Worm (Caenorhabditis elegans) whole organism, late embryonic: Measurements from ENCODE around the gene Y43F8B.12.
A peak's percentile ranks its signal among the peaks of the same experiment; 100 is the strongest.

Source experiments
- F13H6.1 ChIP-seq: sonication (generic microtip); optimal IDR thresholded peaks from 2 replicates; lab custom pipeline; 2016; ENCODE audit warnings: missing genetic modification characterization, missing compliant biosample characterization
- K09A11.1 ChIP-seq: sonication (generic microtip); optimal IDR thresholded peaks from 2 replicates; lab custom pipeline; 2017; ENCODE audit warnings: antibody characterized with exemption, mild to moderate bottlenecking, missing genetic modification characterization, missing compliant biosample characterization; ENCODE audit not compliant: insufficient read depth
- T23F11.4 ChIP-seq: fragments of 200-800 bp; sonication (Bioruptor generic); optimal IDR thresholded peaks from 2 replicates; lab custom pipeline; 2018; ENCODE audit warnings: mild to moderate bottlenecking, missing genetic modification characterization, missing compliant biosample characterization
- Y22D7AL.16 ChIP-seq: sonication (generic microtip); optimal IDR thresholded peaks from 2 replicates; lab custom pipeline; 2016; ENCODE audit warnings: missing genetic modification characterization, missing compliant biosample characterization
- ahr-1 ChIP-seq: sonication (generic microtip); optimal IDR thresholded peaks from 2 replicates; lab custom pipeline; 2016; ENCODE audit warnings: missing genetic modification characterization, missing compliant biosample characterization
- ceh-18 ChIP-seq: sonication (generic microtip); optimal IDR thresholded peaks from 2 replicates; lab custom pipeline; 2016; ENCODE audit warnings: missing genetic modification characterization, missing compliant biosample characterization
- ceh-19 ChIP-seq: fragments of 200-800 bp; sonication (Bioruptor generic); optimal IDR thresholded peaks from 2 replicates; lab custom pipeline; 2018; ENCODE audit warnings: mild to moderate bottlenecking, missing genetic modification characterization, missing compliant biosample characterization
- ceh-30 ChIP-seq: fragments of 150-350 bp; optimal IDR thresholded peaks from 2 replicates; lab custom pipeline; 2014; ENCODE audit warnings: missing biosample characterization, missing genetic modification characterization
- ceh-31 ChIP-seq: sonication (generic microtip); optimal IDR thresholded peaks from 2 replicates; lab custom pipeline; 2016; ENCODE audit warnings: missing genetic modification characterization, missing compliant biosample characterization
- ceh-45 ChIP-seq: fragments of 200-800 bp; sonication (Bioruptor generic); IDR thresholded peaks from 2 replicates; pipeline ENCODE4 v1.3.6; 2022; ENCODE audit warnings: missing genetic modification reagents, missing genetic modification characterization, missing compliant biosample characterization
- ceh-6 ChIP-seq: fragments of 200-800 bp; sonication (Bioruptor generic); optimal IDR thresholded peaks from 2 replicates; lab custom pipeline; 2018; ENCODE audit warnings: mild to moderate bottlenecking, missing genetic modification characterization, missing compliant biosample characterization
- ceh-9 ChIP-seq: sonication (generic microtip); optimal IDR thresholded peaks from 2 replicates; lab custom pipeline; 2016; ENCODE audit warnings: mild to moderate bottlenecking, missing genetic modification characterization, inconsistent platforms, missing compliant biosample characterization
- che-1 ChIP-seq: sonication (generic microtip); optimal IDR thresholded peaks from 2 replicates; lab custom pipeline; 2016; ENCODE audit warnings: mild to moderate bottlenecking, missing genetic modification characterization, missing compliant biosample characterization
- dmd-4 ChIP-seq: sonication (generic microtip); optimal IDR thresholded peaks from 2 replicates; lab custom pipeline; 2016; ENCODE audit warnings: borderline replicate concordance, missing genetic modification characterization, missing compliant biosample characterization
- dve-1 ChIP-seq: sonication (generic microtip); optimal IDR thresholded peaks from 2 replicates; lab custom pipeline; 2017; ENCODE audit warnings: antibody characterized with exemption, mild to moderate bottlenecking, missing genetic modification characterization, missing compliant biosample characterization
- fax-1 ChIP-seq: sonication (generic microtip); optimal IDR thresholded peaks from 2 replicates; lab custom pipeline; 2016; ENCODE audit warnings: missing genotype, missing genetic modification characterization, missing compliant biosample characterization
- fkh-6 ChIP-seq: sonication (generic microtip); optimal IDR thresholded peaks from 2 replicates; lab custom pipeline; 2016; ENCODE audit warnings: missing genetic modification characterization, missing compliant biosample characterization
- hlh-13 ChIP-seq: fragments of 200-800 bp; sonication (Bioruptor generic); optimal IDR thresholded peaks from 2 replicates; lab custom pipeline; 2018; ENCODE audit warnings: mild to moderate bottlenecking, missing genetic modification characterization, missing compliant biosample characterization
- hlh-15 ChIP-seq: sonication (generic microtip); optimal IDR thresholded peaks from 2 replicates; lab custom pipeline; 2016; ENCODE audit warnings: missing genetic modification characterization, missing compliant biosample characterization
- hlh-8 ChIP-seq: sonication (generic microtip); optimal IDR thresholded peaks from 2 replicates; lab custom pipeline; 2016; ENCODE audit warnings: missing genotype, missing genetic modification characterization, missing compliant biosample characterization
- lim-6 ChIP-seq: sonication (generic microtip); optimal IDR thresholded peaks from 2 replicates; lab custom pipeline; 2016; ENCODE audit warnings: missing genetic modification characterization, missing compliant biosample characterization
- madf-2 ChIP-seq: sonication (generic microtip); optimal IDR thresholded peaks from 2 replicates; lab custom pipeline; 2017; ENCODE audit warnings: missing genetic modification characterization, missing compliant biosample characterization
- mec-3 ChIP-seq: sonication (generic microtip); optimal IDR thresholded peaks from 2 replicates; lab custom pipeline; 2016; ENCODE audit warnings: borderline replicate concordance, missing genetic modification characterization, missing compliant biosample characterization
- nfya-1 ChIP-seq: sonication (generic microtip); optimal IDR thresholded peaks from 2 replicates; lab custom pipeline; 2017; ENCODE audit warnings: missing genetic modification characterization, mild to moderate bottlenecking, missing compliant biosample characterization, antibody characterized with exemption, moderate library complexity
- nhr-11 ChIP-seq: fragments of 150-350 bp; optimal IDR thresholded peaks from 2 replicates; lab custom pipeline; 2014; ENCODE audit warnings: missing biosample characterization, missing genetic modification characterization
- nhr-232 ChIP-seq: sonication (generic microtip); optimal IDR thresholded peaks from 2 replicates; lab custom pipeline; 2016; ENCODE audit warnings: missing genetic modification characterization, missing compliant biosample characterization
- npax-4 ChIP-seq: sonication (generic microtip); optimal IDR thresholded peaks from 2 replicates; lab custom pipeline; 2016; ENCODE audit warnings: missing genetic modification characterization, missing compliant biosample characterization
- pat-9 ChIP-seq: fragments of 200-800 bp; sonication (Bioruptor generic); optimal IDR thresholded peaks from 2 replicates; lab custom pipeline; 2018; ENCODE audit warnings: mild to moderate bottlenecking, missing genetic modification characterization, moderate library complexity, missing compliant biosample characterization
- pha-2 ChIP-seq: sonication (generic microtip); optimal IDR thresholded peaks from 2 replicates; lab custom pipeline; 2017; ENCODE audit warnings: mild to moderate bottlenecking, missing genetic modification characterization, missing compliant biosample characterization
- pqm-1 ChIP-seq: sonication (generic microtip); optimal IDR thresholded peaks from 2 replicates; lab custom pipeline; 2016; ENCODE audit warnings: missing genetic modification characterization, missing compliant biosample characterization
- pros-1 ChIP-seq: fragments of 150-350 bp; optimal IDR thresholded peaks from 2 replicates; lab custom pipeline; 2014; ENCODE audit warnings: missing biosample characterization, missing genetic modification reagents, missing genetic modification characterization
- ref-2 ChIP-seq: sonication (generic microtip); optimal IDR thresholded peaks from 2 replicates; lab custom pipeline; 2016; ENCODE audit warnings: missing genetic modification characterization, missing compliant biosample characterization
- sox-2 ChIP-seq: fragments of 200-800 bp; sonication (Bioruptor generic); IDR thresholded peaks from 2 replicates; pipeline ENCODE4 v1.3.6; 2022; ENCODE audit warnings: missing genetic modification reagents, missing genetic modification characterization, missing compliant biosample characterization
- syd-9 ChIP-seq: sonication (generic microtip); optimal IDR thresholded peaks from 2 replicates; lab custom pipeline; 2016; ENCODE audit warnings: mild to moderate bottlenecking, missing genetic modification characterization, moderate library complexity, missing compliant biosample characterization
- tbx-2 ChIP-seq: sonication (generic microtip); optimal IDR thresholded peaks from 2 replicates; lab custom pipeline; 2016; ENCODE audit warnings: missing genetic modification characterization, missing compliant biosample characterization
- ttx-3 ChIP-seq: sonication (generic microtip); optimal IDR thresholded peaks from 2 replicates; lab custom pipeline; 2016; ENCODE audit warnings: missing genetic modification reagents, missing genetic modification characterization, missing compliant biosample characterization
- unc-3 ChIP-seq, 2 experiments: fragments of 200-800 bp in 1 of 2; sonication (Bioruptor generic) in 1 of 2; sonication (generic microtip) in 1 of 2; conservative IDR thresholded peaks in 1 of 2; optimal IDR thresholded peaks in 1 of 2; 2 replicates each; pipeline versions ENCODE4 v1.3.6 to Lab custom; 2016 to 2022; ENCODE audit warnings: missing compliant biosample characterization in 2 of 2, missing genetic modification characterization in 2 of 2, missing genetic modification reagents in 1 of 2
- ztf-16 ChIP-seq: sonication (generic microtip); optimal IDR thresholded peaks from 2 replicates; lab custom pipeline; 2017; ENCODE audit warnings: missing genetic modification characterization, missing compliant biosample characterization

The Y43F8B.12 gene

ce11 chrV:19512260-19512947 lies 44.2 kb downstream of the Y43F8B.12 start, which contains the start of gene Y43F8B.19:
TSS of gene Y43F8B.19 (minus strand) at chrV:19512310.
- TF ChIP-seq hlh-13 (GFP tag; lab: Kevin White, UChicago) (no peak), F13H6.1 (tag; lab: Kevin White, UChicago) (no peak), ceh-45 (GFP tag; lab: Robert Waterston, UW) (no peak), ref-2 (tag; lab: Kevin White, UChicago) (no peak), ceh-18 (tag; lab: Kevin White, UChicago) (no peak), lim-6 (tag; lab: Kevin White, UChicago) (no peak), dmd-4 (tag; lab: Kevin White, UChicago) (no peak), T23F11.4 (no peak), ahr-1 (no peak), pat-9 (tag; lab: Kevin White, UChicago) (no peak), pros-1 (no peak), K09A11.1 (no peak)

ce11 chrV:19513552-19513951 lies 45.4 kb downstream of the Y43F8B.12 start, which contains the start of gene phy-4:
TSS of gene phy-4 (minus strand) at chrV:19513652.
- TF ChIP-seq nhr-232 (tag; lab: Kevin White, UChicago) = no peak
- TF ChIP-seq sox-2 (GFP tag; lab: Robert Waterston, UW) = no peak
- no peak for TF ChIP-seq fax-1 (tag; lab: Kevin White, UChicago)
- TF ChIP-seq ttx-3 (tag; lab: Kevin White, UChicago) = no peak
- no peak for TF ChIP-seq madf-2 (tag; lab: Kevin White, UChicago)
- TF ChIP-seq che-1 (tag; lab: Kevin White, UChicago) = no peak
- no peak for TF ChIP-seq ceh-30 (tag; lab: Kevin White, UChicago)
- TF ChIP-seq dve-1 = no peak
- no peak for TF ChIP-seq hlh-13 (GFP tag; lab: Kevin White, UChicago)
- TF ChIP-seq ztf-16 (tag; lab: Kevin White, UChicago) = no peak
- TF ChIP-seq mec-3 (tag; lab: Kevin White, UChicago) = no peak
- no peak for TF ChIP-seq npax-4 (tag; lab: Kevin White, UChicago)
- no peak for TF ChIP-seq hlh-15 (tag; lab: Kevin White, UChicago)
- TF ChIP-seq unc-3 (GFP tag; conservative IDR thresholded peaks at IDR 0.05; lab: Robert Waterston, UW) = no peak
- TF ChIP-seq unc-3 (tag; optimal IDR thresholded peaks at IDR 0.05; lab: Kevin White, UChicago) = no peak
- no peak for TF ChIP-seq tbx-2 (tag; lab: Kevin White, UChicago)
- no peak for TF ChIP-seq nfya-1 (tag; lab: Kevin White, UChicago)
- TF ChIP-seq dmd-4 (tag; lab: Kevin White, UChicago) = no peak
- no peak for TF ChIP-seq Y22D7AL.16 (tag; lab: Kevin White, UChicago)
- TF ChIP-seq fkh-6 (tag; lab: Kevin White, UChicago) = no peak

ce11 chrV:19517611-19518360 lies 49.6 kb downstream of the Y43F8B.12 start:
- TF ChIP-seq T23F11.4 = peak; percentile 36
- TF ChIP-seq dve-1 = peak; percentile 61

ce11 chrV:19518468-19519168 lies 50.4 kb downstream of the Y43F8B.12 start:
- TF ChIP-seq syd-9 (tag; lab: Kevin White, UChicago) = no peak
- TF ChIP-seq pqm-1 (tag; lab: Kevin White, UChicago) = no peak
- no peak for TF ChIP-seq pat-9 (tag; lab: Kevin White, UChicago)
- TF ChIP-seq tbx-2 (tag; lab: Kevin White, UChicago) = no peak
- no peak for TF ChIP-seq unc-3 (GFP tag; conservative IDR thresholded peaks at IDR 0.05; lab: Robert Waterston, UW)
- TF ChIP-seq unc-3 (tag; optimal IDR thresholded peaks at IDR 0.05; lab: Kevin White, UChicago) = no peak
- no peak for TF ChIP-seq ceh-9 (tag; lab: Kevin White, UChicago)
- no peak for TF ChIP-seq madf-2 (tag; lab: Kevin White, UChicago)
- no peak for TF ChIP-seq hlh-8 (tag; lab: Kevin White, UChicago)
- no peak for TF ChIP-seq ceh-31 (tag; lab: Kevin White, UChicago)
- TF ChIP-seq ceh-18 (tag; lab: Kevin White, UChicago) = no peak
- no peak for TF ChIP-seq hlh-13 (GFP tag; lab: Kevin White, UChicago)
- TF ChIP-seq pha-2 (tag; lab: Kevin White, UChicago) = no peak
- no peak for TF ChIP-seq lim-6 (tag; lab: Kevin White, UChicago)
- no peak for TF ChIP-seq nhr-11 (tag; lab: Kevin White, UChicago)
- no peak for TF ChIP-seq ceh-6 (GFP tag; lab: Kevin White, UChicago)
- no peak for TF ChIP-seq ceh-19 (GFP tag; lab: Kevin White, UChicago)
